Worm (Caenorhabditis elegans) whole organism, early embryonic: Measurements from ENCODE around the gene C25H3.11.

Experiments
- B0310.2 ChIP-seq: sonication (generic microtip); optimal IDR thresholded peaks from 2 replicates; lab custom pipeline; 2016; ENCODE audit warnings: mild to moderate bottlenecking, missing genetic modification characterization, missing compliant biosample characterization
- F13C5.2 ChIP-seq: sonication (generic microtip); optimal IDR thresholded peaks from 2 replicates; lab custom pipeline; 2017; ENCODE audit warnings: mild to moderate bottlenecking, missing genetic modification characterization, inconsistent platforms, missing compliant biosample characterization
- ama-1 ChIP-seq: fragments of 150-350 bp; optimal IDR thresholded peaks from 2 replicates; lab custom pipeline; 2014
- ceh-36 ChIP-seq: sonication (generic microtip); optimal IDR thresholded peaks from 2 replicates; lab custom pipeline; 2016; ENCODE audit warnings: missing genetic modification characterization, inconsistent platforms, missing compliant biosample characterization
- ets-7 ChIP-seq: sonication (generic microtip); optimal IDR thresholded peaks from 2 replicates; lab custom pipeline; 2016; ENCODE audit warnings: missing genotype, missing genetic modification characterization, missing compliant biosample characterization
- flt-1 ChIP-seq: fragments of 200-800 bp; sonication (Bioruptor generic); IDR thresholded peaks from 2 replicates; pipeline ENCODE4 v1.3.6; 2022; ENCODE audit warnings: missing genetic modification characterization, missing compliant biosample characterization
- hmbx-1 ChIP-seq: sonication (generic microtip); optimal IDR thresholded peaks from 2 replicates; lab custom pipeline; 2016; ENCODE audit warnings: mild to moderate bottlenecking, missing genetic modification characterization, missing compliant biosample characterization
- hmg-4 ChIP-seq: fragments of 200-800 bp; sonication (Bioruptor generic); optimal IDR thresholded peaks from 2 replicates; lab custom pipeline; 2018; ENCODE audit warnings: mild to moderate bottlenecking, missing genetic modification characterization, missing compliant biosample characterization
- pes-1 ChIP-seq: fragments of 200-800 bp; sonication (Bioruptor generic); IDR thresholded peaks from 2 replicates; pipeline ENCODE4 v1.3.6; 2022; ENCODE audit warnings: missing genetic modification reagents, missing genetic modification characterization, missing compliant biosample characterization

DNA sequence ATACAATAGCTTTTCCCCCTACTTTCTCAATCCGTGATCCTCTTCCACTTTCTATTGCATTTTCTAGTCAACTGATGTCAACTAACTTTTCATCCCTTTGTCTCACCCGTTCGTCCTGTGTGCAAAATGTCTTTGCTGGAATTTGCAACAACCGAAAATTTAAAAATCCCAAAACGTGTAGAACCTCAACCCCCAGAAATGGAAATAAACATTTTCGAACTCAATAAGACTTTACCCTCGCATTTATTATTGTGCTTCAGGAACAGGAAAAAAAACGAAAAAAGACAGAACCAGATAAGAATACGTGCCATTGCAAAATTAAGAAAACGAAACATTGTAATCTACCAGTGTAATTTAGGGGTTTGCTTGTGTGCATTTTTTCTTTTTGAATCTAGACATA, 23.3 kb upstream of the C25H3.11 start:
- TF ChIP-seq F13C5.2 (no peak), hmg-4 (GFP tag; lab: Kevin White, UChicago) (no peak), hmbx-1 (tag; lab: Kevin White, UChicago) (no peak), ets-7 (tag; lab: Kevin White, UChicago) (no peak), flt-1 (no peak), pes-1 (no peak), ama-1 (lab: Kevin White, UChicago) (peak; percentile 28), B0310.2 (no peak), ceh-36 (no peak)
